Worm (Caenorhabditis elegans) whole organism, L4 larva: ENCODE data around the gene C45G9.2.
A peak's percentile ranks its signal among the peaks of the same experiment; 100 is the strongest.

Source experiments
- F10B5.3 ChIP-seq: sonication (generic microtip); optimal IDR thresholded peaks from 2 replicates; lab custom pipeline; 2016; ENCODE audit warnings: mild to moderate bottlenecking, missing genetic modification characterization, missing compliant biosample characterization
- F37D6.2 ChIP-seq: sonication (generic microtip); optimal IDR thresholded peaks from 2 replicates; lab custom pipeline; 2016; ENCODE audit warnings: mild to moderate bottlenecking, missing genetic modification characterization, missing compliant biosample characterization
- T26A8.4 ChIP-seq: fragments of 200-800 bp; sonication (Bioruptor generic); IDR thresholded peaks from 2 replicates; pipeline ENCODE4 v1.3.6; 2022; ENCODE audit warnings: missing genetic modification characterization, missing compliant biosample characterization
- Y105C5A.15 ChIP-seq: fragments of 200-800 bp; sonication (Bioruptor generic); IDR thresholded peaks from 2 replicates; pipeline ENCODE4 v1.3.6; 2022; ENCODE audit warnings: missing genetic modification characterization, missing compliant biosample characterization
- Y48G9A.11 ChIP-seq: fragments of 200-800 bp; sonication (Bioruptor generic); IDR thresholded peaks from 2 replicates; pipeline ENCODE4 v1.3.6; 2022; ENCODE audit warnings: missing genetic modification reagents, missing genetic modification characterization, missing compliant biosample characterization
- Y5F2A.4 ChIP-seq: fragments of 200-800 bp; sonication (Bioruptor generic); optimal IDR thresholded peaks from 2 replicates; lab custom pipeline; 2018; ENCODE audit warnings: mild to moderate bottlenecking, missing genetic modification characterization, missing compliant biosample characterization
- aha-1 ChIP-seq: fragments of 150-350 bp; peaks from one replicate; lab custom pipeline; 2014; ENCODE audit warnings: missing biosample characterization, missing genetic modification characterization
- ama-1 ChIP-seq: fragments of 150-350 bp; optimal IDR thresholded peaks from 2 replicates; lab custom pipeline; 2014; ENCODE audit warnings: inconsistent platforms, mixed read lengths
- attf-4 ChIP-seq: sonication (generic microtip); optimal IDR thresholded peaks from 3 replicates; lab custom pipeline; 2017; ENCODE audit warnings: missing biosample characterization, missing genetic modification characterization
- ceh-20 ChIP-seq: fragments of 200-800 bp; sonication (Bioruptor generic); IDR thresholded peaks from 2 replicates; pipeline ENCODE4 v1.3.6; 2022; ENCODE audit warnings: missing genetic modification reagents, missing genetic modification characterization, missing compliant biosample characterization
- ceh-44 ChIP-seq: fragments of 200-800 bp; sonication (Bioruptor generic); IDR thresholded peaks from 2 replicates; pipeline ENCODE4 v1.3.6; 2022; ENCODE audit warnings: missing genetic modification reagents, missing genetic modification characterization, missing compliant biosample characterization
- ceh-62 ChIP-seq: sonication (generic microtip); optimal IDR thresholded peaks from 2 replicates; lab custom pipeline; 2017; ENCODE audit warnings: missing biosample characterization, missing genetic modification characterization
- daf-16 ChIP-seq, 3 experiments: sonication (generic microtip); optimal IDR thresholded peaks; 2 replicates each; lab custom pipeline; 2016 to 2017; ENCODE audit warnings: missing genetic modification characterization in 3 of 3, missing genetic modification reagents in 3 of 3, mild to moderate bottlenecking in 2 of 3, missing compliant biosample characterization in 2 of 3, missing biosample characterization in 1 of 3, moderate library complexity in 1 of 3
- daf-8 ChIP-seq: fragments of 200-800 bp; sonication (Bioruptor generic); IDR thresholded peaks from 2 replicates; pipeline ENCODE4 v1.3.6; 2022; ENCODE audit warnings: missing genetic modification characterization, missing compliant biosample characterization
- dmd-6 ChIP-seq: fragments of 200-800 bp; sonication (Bioruptor generic); IDR thresholded peaks from 2 replicates; pipeline ENCODE4 v1.3.6; 2022; ENCODE audit warnings: missing genetic modification reagents, missing genetic modification characterization, missing compliant biosample characterization
- dmd-8 ChIP-seq: fragments of 200-800 bp; sonication (Bioruptor generic); IDR thresholded peaks from 2 replicates; pipeline ENCODE4 v1.3.6; 2022; ENCODE audit warnings: missing genetic modification characterization, missing compliant biosample characterization
- dmd-9 ChIP-seq: fragments of 200-800 bp; sonication (Bioruptor generic); IDR thresholded peaks from 2 replicates; pipeline ENCODE4 v1.3.6; 2022; ENCODE audit warnings: missing genetic modification reagents, missing genetic modification characterization, missing compliant biosample characterization
- dve-1 ChIP-seq: sonication (generic microtip); optimal IDR thresholded peaks from 2 replicates; lab custom pipeline; 2017; ENCODE audit warnings: antibody characterized with exemption, mild to moderate bottlenecking, missing genetic modification characterization, missing compliant biosample characterization; ENCODE audit not compliant: insufficient read depth
- egl-27 ChIP-seq: sonication (generic microtip); optimal IDR thresholded peaks from 3 replicates; lab custom pipeline; 2017; ENCODE audit warnings: missing biosample characterization, missing genetic modification reagents, missing genetic modification characterization
- fkh-10 ChIP-seq: fragments of 150-350 bp; optimal IDR thresholded peaks from 2 replicates; lab custom pipeline; 2014; ENCODE audit warnings: missing biosample characterization, missing genetic modification reagents, missing genetic modification characterization
- hlh-11 ChIP-seq: fragments of 200-800 bp; sonication (Bioruptor generic); optimal IDR thresholded peaks from 2 replicates; lab custom pipeline; 2018; ENCODE audit warnings: mild to moderate bottlenecking, missing genetic modification characterization, missing compliant biosample characterization
- hlh-30 ChIP-seq: sonication (generic microtip); optimal IDR thresholded peaks from 2 replicates; lab custom pipeline; 2017; ENCODE audit warnings: antibody characterized with exemption, mild to moderate bottlenecking, missing genetic modification characterization, missing compliant biosample characterization; ENCODE audit not compliant: insufficient read depth
- lim-7 ChIP-seq: fragments of 200-800 bp; sonication (Bioruptor generic); IDR thresholded peaks from 2 replicates; pipeline ENCODE4 v1.3.6; 2022; ENCODE audit warnings: missing genetic modification characterization, missing compliant biosample characterization
- lin-1 ChIP-seq: fragments of 200-800 bp; sonication (Bioruptor generic); IDR thresholded peaks from 2 replicates; pipeline ENCODE4 v1.3.6; 2022; ENCODE audit warnings: missing genetic modification reagents, missing genetic modification characterization, missing compliant biosample characterization
- lin-29 ChIP-seq: fragments of 200-800 bp; sonication (Bioruptor generic); IDR thresholded peaks from 2 replicates; pipeline ENCODE4 v1.3.6; 2022; ENCODE audit warnings: missing genetic modification reagents, missing genetic modification characterization, missing compliant biosample characterization
- lir-3 ChIP-seq: sonication (generic microtip); optimal IDR thresholded peaks from 2 replicates; lab custom pipeline; 2016; ENCODE audit warnings: mild to moderate bottlenecking, missing genetic modification characterization, missing compliant biosample characterization
- madf-5 ChIP-seq, 2 experiments: fragments of 200-800 bp; sonication (Bioruptor generic); IDR thresholded peaks; 2 replicates each; pipeline ENCODE4 v1.3.6; 2022; ENCODE audit warnings: missing compliant biosample characterization in 2 of 2, missing genetic modification characterization in 2 of 2
- mdl-1 ChIP-seq, 2 experiments: fragments of 150-350 bp in 1 of 2; sonication (generic microtip) in 1 of 2; optimal IDR thresholded peaks; 2 replicates each; lab custom pipeline; 2014 to 2017; ENCODE audit warnings: missing biosample characterization in 2 of 2, missing genetic modification characterization in 2 of 2
- mdt-29 ChIP-seq: fragments of 200-800 bp; sonication (Bioruptor generic); IDR thresholded peaks from 2 replicates; pipeline ENCODE4 v1.3.6; 2022; ENCODE audit warnings: missing genetic modification reagents, missing genetic modification characterization, missing compliant biosample characterization
- mep-1 ChIP-seq: fragments of 150-350 bp; sonication (generic microtip); optimal IDR thresholded peaks from 3 replicates; lab custom pipeline; 2014; ENCODE audit warnings: missing biosample characterization, missing genetic modification characterization
- mxl-2 ChIP-seq: fragments of 200-800 bp; sonication (Bioruptor generic); conservative IDR thresholded peaks from 2 replicates; pipeline ENCODE4 v1.3.6; 2022; ENCODE audit warnings: missing genetic modification reagents, missing genetic modification characterization, missing compliant biosample characterization
- mxl-3 ChIP-seq: fragments of 200-800 bp; sonication (Bioruptor generic); optimal IDR thresholded peaks from 2 replicates; lab custom pipeline; 2018; ENCODE audit warnings: mild to moderate bottlenecking, missing genetic modification characterization, missing compliant biosample characterization
- nhr-111 ChIP-seq: fragments of 200-800 bp; sonication (Bioruptor generic); optimal IDR thresholded peaks from 2 replicates; lab custom pipeline; 2018; ENCODE audit warnings: mild to moderate bottlenecking, missing genetic modification characterization, missing compliant biosample characterization
- nhr-237 ChIP-seq: sonication (generic microtip); optimal IDR thresholded peaks from 2 replicates; lab custom pipeline; 2017; ENCODE audit warnings: missing biosample characterization, missing genetic modification characterization
- nhr-28 ChIP-seq: fragments of 150-350 bp; optimal IDR thresholded peaks from 2 replicates; lab custom pipeline; 2014; ENCODE audit warnings: missing biosample characterization, missing genetic modification characterization
- nhr-48 ChIP-seq: sonication (generic microtip); optimal IDR thresholded peaks from 2 replicates; lab custom pipeline; 2016; ENCODE audit warnings: mild to moderate bottlenecking, missing genetic modification characterization, missing compliant biosample characterization
- rbr-2 ChIP-seq: sonication (generic microtip); optimal IDR thresholded peaks from 2 replicates; lab custom pipeline; 2016; ENCODE audit warnings: missing genotype, missing genetic modification characterization, missing compliant biosample characterization
- skn-1 ChIP-seq: fragments of 150-350 bp; optimal IDR thresholded peaks from 2 replicates; lab custom pipeline; 2014; ENCODE audit warnings: missing biosample characterization, missing genetic modification characterization
- spr-3 ChIP-seq: fragments of 200-800 bp; sonication (Bioruptor generic); optimal IDR thresholded peaks from 2 replicates; lab custom pipeline; 2018; ENCODE audit warnings: mild to moderate bottlenecking, missing genetic modification characterization, missing compliant biosample characterization
- tag-97 ChIP-seq: fragments of 200-800 bp; sonication (Bioruptor generic); IDR thresholded peaks from 2 replicates; pipeline ENCODE4 v1.3.6; 2022; ENCODE audit warnings: missing genetic modification characterization, missing compliant biosample characterization
- unc-62 ChIP-seq, 3 experiments: fragments of 150-350 bp in 1 of 3; sonication (generic microtip); optimal IDR thresholded peaks in 2 of 3; peaks in 1 of 3; 1 replicate in 1 of 3; 2 replicates in 2 of 3; lab custom pipeline; 2014 to 2017; ENCODE audit warnings: missing biosample characterization in 3 of 3, missing genetic modification characterization in 3 of 3, missing genetic modification reagents in 3 of 3, missing genotype in 1 of 3
- vab-7 ChIP-seq: fragments of 200-800 bp; sonication (Bioruptor generic); IDR thresholded peaks from 2 replicates; pipeline ENCODE4 v1.3.6; 2022; ENCODE audit warnings: missing genetic modification reagents, missing genetic modification characterization, missing compliant biosample characterization
- zag-1 ChIP-seq: fragments of 150-350 bp; optimal IDR thresholded peaks from 2 replicates; lab custom pipeline; 2014; ENCODE audit warnings: missing biosample characterization, missing genetic modification characterization
- zfp-2 ChIP-seq: sonication (generic microtip); optimal IDR thresholded peaks from 2 replicates; lab custom pipeline; 2016; ENCODE audit warnings: mild to moderate bottlenecking, missing genetic modification characterization, missing compliant biosample characterization
- zfp-3 ChIP-seq: fragments of 200-800 bp; sonication (Bioruptor generic); conservative IDR thresholded peaks from 2 replicates; pipeline ENCODE4 v1.3.6; 2022; ENCODE audit warnings: missing genetic modification reagents, missing genetic modification characterization, missing compliant biosample characterization
- ztf-11 ChIP-seq: fragments of 150-350 bp; optimal IDR thresholded peaks from 2 replicates; lab custom pipeline; 2014; ENCODE audit warnings: missing biosample characterization, missing genetic modification characterization

C45G9.2 gene

DNA sequence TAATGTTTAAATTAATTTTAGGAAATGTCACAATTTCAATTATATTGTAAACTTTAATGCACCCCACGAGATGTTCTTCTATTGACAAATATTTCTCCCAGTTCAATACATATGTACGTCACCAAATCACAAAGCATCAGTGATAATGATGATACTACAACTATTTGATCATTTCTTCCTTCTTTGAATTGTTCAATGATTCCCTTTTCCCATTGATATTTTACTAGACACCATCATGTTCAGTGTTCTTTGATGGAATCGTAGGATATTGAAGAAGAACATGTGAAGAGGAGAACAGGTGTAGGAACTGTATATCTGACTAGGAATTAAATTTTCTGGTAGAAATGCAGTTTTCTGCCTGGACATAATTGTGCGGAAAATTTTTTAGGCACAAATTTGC lies 20.6 kb downstream of the C45G9.2 start:
- peak; percentile 20 for TF ChIP-seq hlh-30 (tag; lab: Kevin White, UChicago)
- peak; percentile 36 for TF ChIP-seq nhr-48 (tag; lab: Kevin White, UChicago)
- TF ChIP-seq nhr-111 (GFP tag; lab: Kevin White, UChicago): no peak
- TF ChIP-seq ceh-44 (GFP tag; lab: Robert Waterston, UW): no peak
- no peak for TF ChIP-seq rbr-2 (tag; lab: Kevin White, UChicago)
- no peak for TF ChIP-seq spr-3
- no peak for TF ChIP-seq zfp-2 (tag; lab: Kevin White, UChicago)
- TF ChIP-seq vab-7 (GFP tag; lab: Robert Waterston, UW): no peak
- no peak for TF ChIP-seq tag-97 (GFP tag; lab: Robert Waterston, UW)
- TF ChIP-seq aha-1 (tag; lab: Kevin White, UChicago): no peak
- no peak for TF ChIP-seq zag-1 (tag; lab: Kevin White, UChicago)
- TF ChIP-seq daf-16 (GFP tag; optimal IDR thresholded peaks at IDR 0.05; lab: Kevin White, UChicago): no peak
- no peak for TF ChIP-seq daf-16 (tag; optimal IDR thresholded peaks at IDR 0.05; lab: Kevin White, UChicago)
- no peak for TF ChIP-seq attf-4 (tag; lab: Kevin White, UChicago)
- TF ChIP-seq skn-1 (tag; lab: Kevin White, UChicago): no peak
- TF ChIP-seq mdl-1 (tag; optimal IDR thresholded peaks at IDR 0.05; lab: Kevin White, UChicago): peak; percentile 6 to 51
- no peak for TF ChIP-seq ceh-62 (tag; lab: Kevin White, UChicago)
- TF ChIP-seq lir-3 (tag; lab: Kevin White, UChicago): no peak
- no peak for TF ChIP-seq daf-8 (GFP tag; lab: Robert Waterston, UW)
- TF ChIP-seq ceh-20 (GFP tag; lab: Robert Waterston, UW): no peak
- peak; percentile 27 for TF ChIP-seq hlh-11 (tag; lab: Kevin White, UChicago)
- TF ChIP-seq dmd-8 (GFP tag; lab: Robert Waterston, UW): no peak
- no peak for TF ChIP-seq fkh-10 (GFP tag; lab: Kevin White, UChicago)
- TF ChIP-seq F37D6.2 (tag; lab: Kevin White, UChicago): no peak
- no peak for TF ChIP-seq lin-29
- no peak for TF ChIP-seq ztf-11
- no peak for TF ChIP-seq Y48G9A.11 (GFP tag; lab: Robert Waterston, UW)
- TF ChIP-seq mep-1 (tag; lab: Kevin White, UChicago): no peak
- no peak for TF ChIP-seq dve-1 (tag; lab: Kevin White, UChicago)
- TF ChIP-seq dmd-6 (GFP tag; lab: Robert Waterston, UW): 0 out of 2 replicates have a peak, but pooled peaks have one; percentile 21
- peak in 1 of 2 experiments; percentile 88 for TF ChIP-seq unc-62 (GFP tag; optimal IDR thresholded peaks at IDR 0.05 in 1 of 2; lab: Kevin White, UChicago)
- TF ChIP-seq unc-62 (tag; optimal IDR thresholded peaks at IDR 0.05; lab: Kevin White, UChicago): no peak
- no peak for TF ChIP-seq mxl-2 (GFP tag; lab: Robert Waterston, UW)
- peak; percentile 44 for TF ChIP-seq nhr-28 (tag; lab: Kevin White, UChicago)
- TF ChIP-seq mxl-3 (GFP tag; lab: Kevin White, UChicago): no peak
- TF ChIP-seq nhr-237 (tag; lab: Kevin White, UChicago): no peak
- no peak for TF ChIP-seq F10B5.3 (tag; lab: Kevin White, UChicago)
- no peak for TF ChIP-seq egl-27

DNA sequence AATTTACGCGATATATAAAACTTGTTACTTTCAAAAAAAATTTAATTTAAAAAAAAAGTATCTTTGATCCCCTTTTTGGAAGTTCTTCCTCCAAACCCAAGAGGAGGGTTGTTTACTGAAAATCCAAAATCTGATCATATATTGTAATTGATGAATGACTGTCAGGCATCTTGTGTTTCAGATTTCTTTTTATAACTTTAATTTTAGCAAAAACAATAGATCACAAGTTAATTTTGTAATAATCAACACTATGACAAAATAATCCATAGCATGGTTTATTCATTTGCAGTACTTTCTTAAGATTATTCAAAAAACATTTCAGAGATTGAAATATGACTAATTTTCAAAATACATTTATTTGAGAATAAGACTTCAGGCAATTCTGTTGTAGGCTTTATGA lies 23.5 kb downstream of the C45G9.2 start:
- TF ChIP-seq dmd-9 (GFP tag; lab: Robert Waterston, UW): no peak
- no peak for TF ChIP-seq madf-5 (GFP tag; IDR thresholded peaks at IDR 0.05; lab: Robert Waterston, UW)
- no peak for TF ChIP-seq mep-1 (tag; lab: Kevin White, UChicago)
- TF ChIP-seq Y5F2A.4 (GFP tag; lab: Kevin White, UChicago): no peak
- no peak for TF ChIP-seq lin-29
- peak; percentile 92 for TF ChIP-seq aha-1 (tag; lab: Kevin White, UChicago)
- no peak for TF ChIP-seq ama-1 (lab: Kevin White, UChicago)
- no peak for TF ChIP-seq Y105C5A.15 (GFP tag; lab: Robert Waterston, UW)
- no peak for TF ChIP-seq lin-1
- TF ChIP-seq T26A8.4 (GFP tag; lab: Robert Waterston, UW): 0 out of 2 replicates have a peak, but pooled peaks have one; percentile 10
- no peak for TF ChIP-seq mdt-29 (GFP tag; lab: Robert Waterston, UW)
- no peak for TF ChIP-seq ztf-11
- TF ChIP-seq zfp-3 (GFP tag; lab: Robert Waterston, UW): peak; percentile 66; the same call in 1 of the 2 replicates
- no peak for TF ChIP-seq lim-7 (GFP tag; lab: Robert Waterston, UW)
- TF ChIP-seq egl-27: no peak
